Worm (Caenorhabditis elegans): ENCODE results near the gene nxf-2.

nxf-2 gene

ce11 chrV:14417735-14418134 lies at the start of gene nxf-2, which contains the start of gene set-31:
Gene nxf-2 (minus strand): TSS chrV:14417835.
Gene set-31 (plus strand): TSS chrV:14417903.
- no peak for TF ChIP-seq B0310.2 (tag; optimal IDR thresholded peaks at IDR 0.05)
- no peak for TF ChIP-seq flt-1 (GFP tag; IDR thresholded peaks at IDR 0.05)
- TF ChIP-seq hnd-1 (tag; optimal IDR thresholded peaks at IDR 0.05): no peak
- no peak for TF ChIP-seq F13C5.2 (tag; optimal IDR thresholded peaks at IDR 0.05)
- TF ChIP-seq hmg-4 (GFP tag; optimal IDR thresholded peaks at IDR 0.05): no peak
- TF ChIP-seq ets-7 (tag; optimal IDR thresholded peaks at IDR 0.05): no peak
- no peak for TF ChIP-seq ceh-36 (tag; optimal IDR thresholded peaks at IDR 0.05)
- TF ChIP-seq ama-1 (optimal IDR thresholded peaks at IDR 0.05): no peak
- TF ChIP-seq tbx-11 (GFP tag; IDR thresholded peaks at IDR 0.05): no peak
- TF ChIP-seq tra-4 (tag; optimal IDR thresholded peaks at IDR 0.05): no peak
- TF ChIP-seq pes-1 (GFP tag; IDR thresholded peaks at IDR 0.05): no peak
- no peak for TF ChIP-seq tbx-37 (GFP tag; conservative IDR thresholded peaks at IDR 0.05)
- no peak for TF ChIP-seq scrt-1 (GFP tag; IDR thresholded peaks at IDR 0.05)
- TF ChIP-seq hmbx-1 (tag; optimal IDR thresholded peaks at IDR 0.05): no peak

ce11 chrV:14464368-14464767 lies 46.7 kb upstream of the nxf-2 start, which contains the start of gene F08H9.4:
Gene F08H9.4 (minus strand): TSS chrV:14464428.
- TF ChIP-seq aly-1 (tag; optimal IDR thresholded peaks at IDR 0.05) (no peak), pes-1 (GFP tag; IDR thresholded peaks at IDR 0.05) (no peak), hnd-1 (tag; optimal IDR thresholded peaks at IDR 0.05) (no peak), hmbx-1 (tag; optimal IDR thresholded peaks at IDR 0.05) (no peak)

ce11 chrV:14463087-14463486 lies 45.5 kb upstream of the nxf-2 start, which contains the start of gene F08H9.3:
Gene F08H9.3 (minus strand): TSS chrV:14463338.
- TF ChIP-seq hmg-4 (GFP tag; optimal IDR thresholded peaks at IDR 0.05): peak; percentile 5

ce11 chrV:14462653-14463052 lies 45.0 kb upstream of the nxf-2 start:
- TF ChIP-seq ceh-13 (GFP tag; optimal IDR thresholded peaks at IDR 0.05) (no peak), hmbx-1 (tag; optimal IDR thresholded peaks at IDR 0.05) (no peak), flt-1 (GFP tag; IDR thresholded peaks at IDR 0.05) (no peak), tbx-11 (GFP tag; IDR thresholded peaks at IDR 0.05) (no peak), tra-4 (tag; optimal IDR thresholded peaks at IDR 0.05) (no peak), pes-1 (GFP tag; IDR thresholded peaks at IDR 0.05) (no peak), ama-1 (optimal IDR thresholded peaks at IDR 0.05) (no peak), B0310.2 (tag; optimal IDR thresholded peaks at IDR 0.05) (no peak), hmg-4 (GFP tag; optimal IDR thresholded peaks at IDR 0.05) (no peak), ceh-36 (tag; optimal IDR thresholded peaks at IDR 0.05) (no peak), aly-1 (tag; optimal IDR thresholded peaks at IDR 0.05) (no peak), tbx-37 (GFP tag; conservative IDR thresholded peaks at IDR 0.05) (no peak), ets-7 (tag; optimal IDR thresholded peaks at IDR 0.05) (no peak), sea-1 (GFP tag; conservative IDR thresholded peaks at IDR 0.05) (no peak), scrt-1 (GFP tag; IDR thresholded peaks at IDR 0.05) (no peak), hnd-1 (tag; optimal IDR thresholded peaks at IDR 0.05) (no peak), F13C5.2 (tag; optimal IDR thresholded peaks at IDR 0.05) (no peak)

ce11 chrV:14460615-14461102 lies 43.0 kb upstream of the nxf-2 start, which contains the start of gene F08H9.2:
Gene F08H9.2 (plus strand): TSS chrV:14460665.
- TF ChIP-seq hmg-4 (GFP tag; optimal IDR thresholded peaks at IDR 0.05): peak; percentile 20
- no peak for TF ChIP-seq scrt-1 (GFP tag; IDR thresholded peaks at IDR 0.05)
- no peak for TF ChIP-seq B0310.2 (tag; optimal IDR thresholded peaks at IDR 0.05)
- TF ChIP-seq ets-7 (tag; optimal IDR thresholded peaks at IDR 0.05): no peak
- no peak for TF ChIP-seq flt-1 (GFP tag; IDR thresholded peaks at IDR 0.05)
- TF ChIP-seq sea-1 (GFP tag; conservative IDR thresholded peaks at IDR 0.05): no peak
- TF ChIP-seq tbx-11 (GFP tag; IDR thresholded peaks at IDR 0.05): no peak
- TF ChIP-seq ama-1 (optimal IDR thresholded peaks at IDR 0.05): no peak

- TF ChIP-seq aly-1 (tag; optimal IDR thresholded peaks at IDR 0.05): no peak
- TF ChIP-seq tbx-37 (GFP tag; conservative IDR thresholded peaks at IDR 0.05): no peak
- TF ChIP-seq ceh-36 (tag; optimal IDR thresholded peaks at IDR 0.05): no peak
- no peak for TF ChIP-seq hmbx-1 (tag; optimal IDR thresholded peaks at IDR 0.05)
- no peak for TF ChIP-seq B0310.2 (tag; optimal IDR thresholded peaks at IDR 0.05)
- no peak for TF ChIP-seq ets-7 (tag; optimal IDR thresholded peaks at IDR 0.05)
- TF ChIP-seq tra-4 (tag; optimal IDR thresholded peaks at IDR 0.05): no peak
- no peak for TF ChIP-seq hmg-4 (GFP tag; optimal IDR thresholded peaks at IDR 0.05)
- no peak for TF ChIP-seq ceh-13 (GFP tag; optimal IDR thresholded peaks at IDR 0.05)
- TF ChIP-seq hnd-1 (tag; optimal IDR thresholded peaks at IDR 0.05): no peak
- TF ChIP-seq pes-1 (GFP tag; IDR thresholded peaks at IDR 0.05): no peak
- no peak for TF ChIP-seq ama-1 (optimal IDR thresholded peaks at IDR 0.05)
- no peak for TF ChIP-seq flt-1 (GFP tag; IDR thresholded peaks at IDR 0.05)
- no peak for TF ChIP-seq scrt-1 (GFP tag; IDR thresholded peaks at IDR 0.05)
- no peak for TF ChIP-seq F13C5.2 (tag; optimal IDR thresholded peaks at IDR 0.05)
- no peak for TF ChIP-seq tbx-11 (GFP tag; IDR thresholded peaks at IDR 0.05)
Observed at ce11 chrV:14460122-14460521, 42.5 kb upstream of the nxf-2 start.

- no peak for TF ChIP-seq sea-1 (GFP tag; conservative IDR thresholded peaks at IDR 0.05)
- TF ChIP-seq F13C5.2 (tag; optimal IDR thresholded peaks at IDR 0.05): no peak
- no peak for TF ChIP-seq B0310.2 (tag; optimal IDR thresholded peaks at IDR 0.05)
- TF ChIP-seq tra-4 (tag; optimal IDR thresholded peaks at IDR 0.05): no peak
- TF ChIP-seq scrt-1 (GFP tag; IDR thresholded peaks at IDR 0.05): no peak
- TF ChIP-seq flt-1 (GFP tag; IDR thresholded peaks at IDR 0.05): no peak
- TF ChIP-seq ceh-13 (GFP tag; optimal IDR thresholded peaks at IDR 0.05): no peak
- no peak for TF ChIP-seq tbx-11 (GFP tag; IDR thresholded peaks at IDR 0.05)
- no peak for TF ChIP-seq hmbx-1 (tag; optimal IDR thresholded peaks at IDR 0.05)
- no peak for TF ChIP-seq ama-1 (optimal IDR thresholded peaks at IDR 0.05)
- TF ChIP-seq hmg-4 (GFP tag; optimal IDR thresholded peaks at IDR 0.05): no peak
- no peak for TF ChIP-seq ets-7 (tag; optimal IDR thresholded peaks at IDR 0.05)
- TF ChIP-seq aly-1 (tag; optimal IDR thresholded peaks at IDR 0.05): no peak
- TF ChIP-seq hnd-1 (tag; optimal IDR thresholded peaks at IDR 0.05): no peak
- no peak for TF ChIP-seq pes-1 (GFP tag; IDR thresholded peaks at IDR 0.05)
- TF ChIP-seq tbx-37 (GFP tag; conservative IDR thresholded peaks at IDR 0.05): no peak
- no peak for TF ChIP-seq ceh-36 (tag; optimal IDR thresholded peaks at IDR 0.05)
Observed at ce11 chrV:14457070-14457469, 39.4 kb upstream of the nxf-2 start, which contains the start of gene coh-3. Gene coh-3 (plus strand): TSS chrV:14457422.
